Worm (Caenorhabditis elegans) whole organism, young adult: ENCODE measurements around the gene clec-256.

ENCODE experiments used
- F33H1.4 ChIP-seq: fragments of 200-800 bp; sonication (Bioruptor generic); IDR thresholded peaks from 2 replicates; pipeline ENCODE4 v1.3.6; 2022; ENCODE audit warnings: missing genetic modification reagents, missing genetic modification characterization, missing compliant biosample characterization
- K11D2.4 ChIP-seq: fragments of 200-800 bp; sonication (Bioruptor generic); IDR thresholded peaks from 2 replicates; pipeline ENCODE4 v1.3.6; 2022; ENCODE audit warnings: missing genetic modification reagents, missing genetic modification characterization, missing compliant biosample characterization
- T26A5.8 ChIP-seq: sonication (generic microtip); optimal IDR thresholded peaks from 2 replicates; lab custom pipeline; 2016; ENCODE audit warnings: missing genetic modification characterization, missing compliant biosample characterization
- Y53F4B.3 ChIP-seq: fragments of 200-800 bp; sonication (Bioruptor generic); IDR thresholded peaks from 2 replicates; pipeline ENCODE4 v1.3.6; 2022; ENCODE audit warnings: missing genetic modification reagents, missing genetic modification characterization, missing compliant biosample characterization
- Y95B8A.8 ChIP-seq: fragments of 200-800 bp; sonication (Bioruptor generic); IDR thresholded peaks from 2 replicates; pipeline ENCODE4 v1.3.6; 2022; ENCODE audit warnings: missing genetic modification reagents, missing genetic modification characterization, missing compliant biosample characterization
- aptf-2 ChIP-seq: fragments of 200-800 bp; sonication (Bioruptor generic); conservative IDR thresholded peaks from 2 replicates; pipeline ENCODE4 v1.3.6; 2022; ENCODE audit warnings: missing genetic modification reagents, missing genetic modification characterization, missing compliant biosample characterization
- aptf-3 ChIP-seq: fragments of 200-800 bp; sonication (Bioruptor generic); IDR thresholded peaks from 2 replicates; pipeline ENCODE4 v1.3.6; 2022; ENCODE audit warnings: missing genetic modification characterization, missing compliant biosample characterization
- attf-3 ChIP-seq: fragments of 200-800 bp; sonication (Bioruptor generic); conservative IDR thresholded peaks from 2 replicates; pipeline ENCODE4 v1.3.6; 2022; ENCODE audit warnings: missing genetic modification reagents, missing genetic modification characterization, missing compliant biosample characterization
- cebp-1 ChIP-seq, 2 experiments: fragments of 200-800 bp in 1 of 2; sonication (Bioruptor generic) in 1 of 2; sonication (generic microtip) in 1 of 2; IDR thresholded peaks in 1 of 2; optimal IDR thresholded peaks in 1 of 2; 2 replicates each; pipeline versions ENCODE4 v1.3.6 to Lab custom; 2017 to 2022; ENCODE audit warnings: missing compliant biosample characterization in 2 of 2, missing genetic modification characterization in 2 of 2, mild to moderate bottlenecking in 1 of 2, missing genetic modification reagents in 1 of 2, moderate library complexity in 1 of 2
- cebp-2 ChIP-seq: fragments of 200-800 bp; sonication (Bioruptor generic); IDR thresholded peaks from 2 replicates; pipeline ENCODE4 v1.3.6; 2022; ENCODE audit warnings: missing genetic modification characterization, missing compliant biosample characterization
- die-1 ChIP-seq: sonication (generic microtip); optimal IDR thresholded peaks from 2 replicates; lab custom pipeline; 2016; ENCODE audit warnings: missing genotype, mild to moderate bottlenecking, missing genetic modification characterization, missing compliant biosample characterization
- dox-1 ChIP-seq: fragments of 200-800 bp; sonication (Bioruptor generic); IDR thresholded peaks from 2 replicates; pipeline ENCODE4 v1.3.6; 2022; ENCODE audit warnings: missing genetic modification reagents, missing genetic modification characterization, missing compliant biosample characterization
- dpff-1 ChIP-seq: sonication (generic microtip); optimal IDR thresholded peaks from 2 replicates; lab custom pipeline; 2017; ENCODE audit warnings: mild to moderate bottlenecking, missing genetic modification characterization, missing compliant biosample characterization
- efl-1 ChIP-seq: fragments of 150-350 bp; optimal IDR thresholded peaks from 2 replicates; lab custom pipeline; 2014; ENCODE audit warnings: missing biosample characterization, missing genetic modification reagents, missing genetic modification characterization
- egl-44 ChIP-seq: fragments of 200-800 bp; sonication (Bioruptor generic); IDR thresholded peaks from 2 replicates; pipeline ENCODE4 v1.3.6; 2022; ENCODE audit warnings: missing genetic modification reagents, missing genetic modification characterization, missing compliant biosample characterization
- ets-4 ChIP-seq: fragments of 200-800 bp; sonication (Bioruptor generic); optimal IDR thresholded peaks from 2 replicates; lab custom pipeline; 2018; ENCODE audit warnings: mild to moderate bottlenecking, missing genetic modification characterization, missing compliant biosample characterization
- gei-17 ChIP-seq: fragments of 200-800 bp; sonication (Bioruptor generic); optimal IDR thresholded peaks from 2 replicates; lab custom pipeline; 2018; ENCODE audit warnings: mild to moderate bottlenecking, missing genetic modification characterization, missing compliant biosample characterization
- hlh-12 ChIP-seq: sonication (generic microtip); optimal IDR thresholded peaks from 2 replicates; lab custom pipeline; 2016; ENCODE audit warnings: missing genetic modification characterization, missing compliant biosample characterization
- hmg-1.2 ChIP-seq: fragments of 200-800 bp; sonication (Bioruptor generic); IDR thresholded peaks from 2 replicates; pipeline ENCODE4 v1.3.6; 2022; ENCODE audit warnings: missing genetic modification reagents, missing genetic modification characterization, missing compliant biosample characterization
- let-526 ChIP-seq: fragments of 200-800 bp; sonication (Bioruptor generic); IDR thresholded peaks from 2 replicates; pipeline ENCODE4 v1.3.6; 2022; ENCODE audit warnings: missing genetic modification reagents, missing genetic modification characterization, missing compliant biosample characterization
- lin-54 ChIP-seq: fragments of 200-800 bp; sonication (Bioruptor generic); optimal IDR thresholded peaks from 2 replicates; lab custom pipeline; 2018; ENCODE audit warnings: mild to moderate bottlenecking, missing genetic modification characterization, missing compliant biosample characterization
- lsy-27 ChIP-seq: sonication (generic microtip); optimal IDR thresholded peaks from 2 replicates; lab custom pipeline; 2017; ENCODE audit warnings: missing genetic modification characterization, mild to moderate bottlenecking, missing compliant biosample characterization, antibody characterized with exemption, missing genotype, borderline replicate concordance; ENCODE audit not compliant: insufficient read depth
- mxl-1 ChIP-seq: sonication (generic microtip); optimal IDR thresholded peaks from 2 replicates; lab custom pipeline; 2016; ENCODE audit warnings: missing genetic modification characterization, missing compliant biosample characterization
- nfya-2 ChIP-seq: fragments of 200-800 bp; sonication (Bioruptor generic); IDR thresholded peaks from 2 replicates; pipeline ENCODE4 v1.3.6; 2022; ENCODE audit warnings: missing genetic modification reagents, missing genetic modification characterization, missing compliant biosample characterization
- nfyb-1 ChIP-seq: fragments of 200-800 bp; sonication (Bioruptor generic); IDR thresholded peaks from 2 replicates; pipeline ENCODE4 v1.3.6; 2022; ENCODE audit warnings: missing genetic modification reagents, missing genetic modification characterization, missing compliant biosample characterization
- nhr-27 ChIP-seq: fragments of 200-800 bp; sonication (Bioruptor generic); optimal IDR thresholded peaks from 2 replicates; lab custom pipeline; 2018; ENCODE audit warnings: mild to moderate bottlenecking, missing genetic modification characterization, moderate library complexity, missing compliant biosample characterization
- nhr-80 ChIP-seq: sonication (generic microtip); optimal IDR thresholded peaks from 2 replicates; lab custom pipeline; 2016; ENCODE audit warnings: missing genetic modification characterization, missing compliant biosample characterization
- snpc-1.1 ChIP-seq: sonication (generic microtip); optimal IDR thresholded peaks from 2 replicates; lab custom pipeline; 2017; ENCODE audit warnings: missing genetic modification characterization, mild to moderate bottlenecking, missing compliant biosample characterization, antibody characterized with exemption, moderate library complexity, missing genotype, missing genetic modification reagents; ENCODE audit not compliant: insufficient read depth
- snpc-1.3 ChIP-seq: sonication (generic microtip); optimal IDR thresholded peaks from 2 replicates; lab custom pipeline; 2017; ENCODE audit warnings: missing genetic modification characterization, mild to moderate bottlenecking, missing compliant biosample characterization, antibody characterized with exemption, moderate library complexity, missing genotype, missing genetic modification reagents; ENCODE audit not compliant: insufficient read depth
- sptf-2 ChIP-seq: fragments of 200-800 bp; sonication (Bioruptor generic); optimal IDR thresholded peaks from 2 replicates; lab custom pipeline; 2018; ENCODE audit warnings: mild to moderate bottlenecking, missing genetic modification characterization, missing compliant biosample characterization
- tlf-1 ChIP-seq: fragments of 200-800 bp; sonication (Bioruptor generic); optimal IDR thresholded peaks from 2 replicates; lab custom pipeline; 2018; ENCODE audit warnings: mild to moderate bottlenecking, missing genetic modification characterization, missing compliant biosample characterization
- unc-62 ChIP-seq: fragments of 150-350 bp; optimal IDR thresholded peaks from 2 replicates; lab custom pipeline; 2014; ENCODE audit warnings: missing biosample characterization, missing genetic modification reagents, missing genetic modification characterization
- xnd-1 ChIP-seq: sonication (generic microtip); optimal IDR thresholded peaks from 2 replicates; lab custom pipeline; 2016; ENCODE audit warnings: missing genotype, missing genetic modification reagents, missing genetic modification characterization, missing compliant biosample characterization
- zfh-2 ChIP-seq: fragments of 200-800 bp; sonication (Bioruptor generic); conservative IDR thresholded peaks from 2 replicates; pipeline ENCODE4 v1.3.6; 2022; ENCODE audit warnings: missing genetic modification reagents, missing genetic modification characterization, missing compliant biosample characterization
- zim-3 ChIP-seq: sonication (generic microtip); optimal IDR thresholded peaks from 2 replicates; lab custom pipeline; 2017; ENCODE audit warnings: mild to moderate bottlenecking, missing genetic modification characterization, moderate library complexity, missing compliant biosample characterization
- ztf-25 ChIP-seq: fragments of 200-800 bp; sonication (Bioruptor generic); IDR thresholded peaks from 2 replicates; pipeline ENCODE4 v1.3.6; 2022; ENCODE audit warnings: missing genetic modification reagents, missing genetic modification characterization, missing compliant biosample characterization
- ztf-6 ChIP-seq: fragments of 200-800 bp; sonication (Bioruptor generic); IDR thresholded peaks from 2 replicates; pipeline ENCODE4 v1.3.6; 2022; ENCODE audit warnings: missing genetic modification reagents, missing genetic modification characterization, missing compliant biosample characterization

clec-256 gene

ce11 chrV:18808621-18809020 lies 37.1 kb downstream of the clec-256 start, which contains the start of gene C54E10.6:
TSS of gene C54E10.6 (minus strand) at chrV:18808729.
- peak; percentile 63; the same call in 1 of the 2 replicates for TF ChIP-seq hmg-1.2 (GFP tag; lab: Robert Waterston, UW)
- no peak for TF ChIP-seq nhr-27 (tag; lab: Kevin White, UChicago)
- 0 out of 2 replicates have a peak, but pooled peaks have one; percentile 38 for TF ChIP-seq zfh-2

ce11 chrV:18810705-18811104 lies 39.2 kb downstream of the clec-256 start, which contains the start of gene C54E10.3:
TSS of gene C54E10.3 (plus strand) at chrV:18811005.
- TF ChIP-seq hmg-1.2 (GFP tag; lab: Robert Waterston, UW): no peak
- no peak for TF ChIP-seq xnd-1 (tag; lab: Kevin White, UChicago)
- no peak for TF ChIP-seq egl-44 (GFP tag; lab: Robert Waterston, UW)
- TF ChIP-seq nfyb-1 (GFP tag; lab: Robert Waterston, UW): no peak
- no peak for TF ChIP-seq T26A5.8 (tag; lab: Kevin White, UChicago)
- no peak for TF ChIP-seq ets-4 (GFP tag; lab: Kevin White, UChicago)
- TF ChIP-seq K11D2.4 (GFP tag; lab: Robert Waterston, UW): no peak
- no peak for TF ChIP-seq snpc-1.1 (tag; lab: Kevin White, UChicago)
- TF ChIP-seq nhr-80 (tag; lab: Kevin White, UChicago): no peak
- TF ChIP-seq cebp-1 (GFP tag; IDR thresholded peaks at IDR 0.05; lab: Robert Waterston, UW): no peak
- TF ChIP-seq cebp-1 (tag; optimal IDR thresholded peaks at IDR 0.05; lab: Kevin White, UChicago): no peak
- TF ChIP-seq aptf-3: no peak
- TF ChIP-seq F33H1.4 (GFP tag; lab: Robert Waterston, UW): no peak
- TF ChIP-seq lin-54 (GFP tag; lab: Kevin White, UChicago): no peak
- TF ChIP-seq Y95B8A.8 (GFP tag; lab: Robert Waterston, UW): no peak
- TF ChIP-seq ztf-25 (GFP tag; lab: Robert Waterston, UW): no peak
- no peak for TF ChIP-seq cebp-2

ce11 chrV:18811360-18811759 lies 39.9 kb downstream of the clec-256 start, which contains the start of gene C54E10.7:
TSS of gene C54E10.7 (plus strand) at chrV:18811660.
- TF ChIP-seq hlh-12 (tag; lab: Kevin White, UChicago): no peak
- TF ChIP-seq, all 124 proteins: peak for 0

ce11 chrV:18819643-18820042 lies 48.2 kb downstream of the clec-256 start, which contains the start of gene ncs-5:
TSS of gene ncs-5 (plus strand) at chrV:18819766.
- TF ChIP-seq unc-62 (GFP tag; lab: Kevin White, UChicago) (no peak), snpc-1.3 (tag; lab: Kevin White, UChicago) (no peak), dox-1 (no peak), sptf-2 (no peak), let-526 (no peak), nfya-2 (GFP tag; lab: Robert Waterston, UW) (no peak)

- TF ChIP-seq ztf-6 (GFP tag; lab: Robert Waterston, UW) (no peak), efl-1 (GFP tag; lab: Kevin White, UChicago) (no peak), dpff-1 (tag; lab: Kevin White, UChicago) (no peak), Y95B8A.8 (GFP tag; lab: Robert Waterston, UW) (no peak), die-1 (tag; lab: Kevin White, UChicago) (no peak), gei-17 (GFP tag; lab: Kevin White, UChicago) (no peak), aptf-3 (no peak), sptf-2 (no peak), snpc-1.3 (tag; lab: Kevin White, UChicago) (no peak), mxl-1 (no peak), zim-3 (tag; lab: Kevin White, UChicago) (no peak), cebp-1 (GFP tag; IDR thresholded peaks at IDR 0.05; lab: Robert Waterston, UW) (no peak), cebp-1 (tag; optimal IDR thresholded peaks at IDR 0.05; lab: Kevin White, UChicago) (no peak), aptf-2 (GFP tag; lab: Robert Waterston, UW) (no peak), tlf-1 (no peak), lsy-27 (tag; lab: Kevin White, UChicago) (no peak), attf-3 (GFP tag; lab: Robert Waterston, UW) (no peak), Y53F4B.3 (GFP tag; lab: Robert Waterston, UW) (no peak)
These were observed 50.1 kb downstream of the clec-256 start for ce11 chrV:18821569-18821968.
